Worm (Caenorhabditis elegans) whole organism, L3 larva: Measurements from ENCODE around the gene F18A11.2.

Experiments used
- egl-5 ChIP-seq: fragments of 150-350 bp; optimal IDR thresholded peaks from 2 replicates; lab custom pipeline; 2017; ENCODE audit warnings: missing biosample characterization, missing genetic modification reagents, missing genetic modification characterization, inconsistent platforms
- nhr-12 ChIP-seq: fragments of 150-350 bp; optimal IDR thresholded peaks from 2 replicates; lab custom pipeline; 2014; ENCODE audit warnings: missing biosample characterization, missing genetic modification characterization
- nhr-28 ChIP-seq: fragments of 150-350 bp; optimal IDR thresholded peaks from 2 replicates; lab custom pipeline; 2014; ENCODE audit warnings: missing biosample characterization, missing genetic modification characterization
- nhr-77 ChIP-seq: fragments of 150-350 bp; optimal IDR thresholded peaks from 2 replicates; lab custom pipeline; 2014; ENCODE audit warnings: missing biosample characterization, missing genetic modification characterization
- ztf-4 ChIP-seq: fragments of 150-350 bp; optimal IDR thresholded peaks from 2 replicates; lab custom pipeline; 2014; ENCODE audit warnings: missing biosample characterization, missing genetic modification characterization

- TF ChIP-seq ztf-4 (tag; lab: Kevin White, UChicago) (no peak), nhr-28 (tag; lab: Kevin White, UChicago) (no peak), nhr-12 (tag; lab: Kevin White, UChicago) (no peak), nhr-77 (tag; lab: Kevin White, UChicago) (no peak), egl-5 (tag; lab: Kevin White, UChicago) (no peak)
Observed at ce11 chrII:13073742-13074141, 42.2 kb downstream of the F18A11.2 start.
